Worm (Caenorhabditis elegans) whole organism, midembryonic: ENCODE results near the gene ufbp-1.

Source experiments
- T22C8.4 ChIP-seq: fragments of 200-800 bp; sonication (Bioruptor generic); IDR thresholded peaks from 2 replicates; pipeline ENCODE4 v1.3.6; 2022; ENCODE audit warnings: missing genetic modification characterization, missing compliant biosample characterization
- cog-1 ChIP-seq: sonication (generic microtip); optimal IDR thresholded peaks from 2 replicates; lab custom pipeline; 2016; ENCODE audit warnings: missing genetic modification characterization, missing compliant biosample characterization
- flt-1 ChIP-seq: fragments of 200-800 bp; sonication (Bioruptor generic); IDR thresholded peaks from 2 replicates; pipeline ENCODE4 v1.3.6; 2022; ENCODE audit warnings: missing genetic modification characterization, missing compliant biosample characterization
- klf-2 ChIP-seq: fragments of 200-800 bp; sonication (Bioruptor generic); conservative IDR thresholded peaks from 2 replicates; pipeline ENCODE4 v1.3.6; 2022; ENCODE audit warnings: missing genetic modification reagents, missing genetic modification characterization, missing compliant biosample characterization
- med-1 ChIP-seq: sonication (generic microtip); optimal IDR thresholded peaks from 2 replicates; lab custom pipeline; 2017; ENCODE audit warnings: missing genetic modification characterization, mild to moderate bottlenecking, missing compliant biosample characterization, antibody characterized with exemption, missing genetic modification reagents; ENCODE audit not compliant: insufficient read depth
- ref-1 ChIP-seq: fragments of 200-800 bp; sonication (Bioruptor generic); conservative IDR thresholded peaks from 2 replicates; pipeline ENCODE4 v1.3.6; 2022; ENCODE audit warnings: missing genetic modification reagents, missing genetic modification characterization, missing compliant biosample characterization
- tab-1 ChIP-seq: fragments of 200-800 bp; sonication (Bioruptor generic); IDR thresholded peaks from 2 replicates; pipeline ENCODE4 v1.3.6; 2022; ENCODE audit warnings: missing genetic modification characterization, missing compliant biosample characterization
- ztf-23 ChIP-seq: fragments of 200-800 bp; sonication (Bioruptor generic); IDR thresholded peaks from 2 replicates; pipeline ENCODE4 v1.3.6; 2022; ENCODE audit warnings: missing genetic modification reagents, missing genetic modification characterization, missing compliant biosample characterization
- ztf-29 ChIP-seq: fragments of 200-800 bp; sonication (Bioruptor generic); IDR thresholded peaks from 2 replicates; pipeline ENCODE4 v1.3.6; 2022; ENCODE audit warnings: missing genetic modification reagents, missing genetic modification characterization, missing compliant biosample characterization

Gene ufbp-1

DNA sequence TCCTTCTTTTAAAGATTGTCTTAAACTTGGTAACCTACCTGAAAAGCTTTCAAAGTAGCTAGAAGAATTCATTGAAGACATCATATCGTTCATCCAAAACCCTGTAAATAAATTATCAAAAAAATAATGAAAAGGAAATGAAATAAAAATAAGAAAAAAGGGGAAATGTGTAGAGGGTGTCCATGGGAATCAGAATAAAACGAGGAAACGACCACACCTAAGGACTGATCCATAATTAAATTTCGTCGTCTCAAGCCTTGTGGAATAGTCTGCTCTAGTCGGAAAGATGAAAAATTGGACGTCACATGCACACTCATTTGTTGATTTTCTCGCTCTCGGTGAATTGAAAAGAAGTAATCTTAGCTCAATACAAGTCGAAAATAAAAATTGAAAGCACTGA, 8.3 kb downstream of the ufbp-1 start, which contains the start of gene ZK1236.9:
ZK1236.9 (minus strand) TSS at position 101 of the 400 bp plus-strand sequence.
- TF ChIP-seq ztf-23 (GFP tag; lab: Robert Waterston, UW) (no peak), T22C8.4 (no peak), ref-1 (GFP tag; lab: Robert Waterston, UW) (no peak), tab-1 (GFP tag; lab: Robert Waterston, UW) (no peak), med-1 (GFP tag; lab: Kevin White, UChicago) (no peak), ztf-29 (no peak), cog-1 (tag; lab: Kevin White, UChicago) (no peak), flt-1 (GFP tag; lab: Robert Waterston, UW) (no peak)

DNA sequence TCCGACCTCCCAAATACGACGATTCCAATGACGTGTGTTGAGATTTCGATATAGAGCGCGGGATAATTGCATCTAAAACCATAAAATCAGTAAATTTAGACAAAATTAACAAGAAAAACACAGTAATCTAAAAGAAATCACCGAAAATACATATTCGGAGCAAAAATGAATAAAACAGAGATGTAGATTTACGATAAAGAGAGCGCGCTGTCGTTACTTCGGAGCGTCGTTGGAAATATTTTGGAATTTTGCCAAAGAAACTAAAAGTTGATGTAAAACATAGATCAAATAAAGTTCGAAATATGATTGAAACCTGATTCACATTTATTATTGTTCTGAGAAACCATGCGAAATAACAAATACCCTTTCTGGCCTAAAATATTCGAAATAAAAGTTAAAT, 11.3 kb downstream of the ufbp-1 start, which contains the start of gene ZK1236.5:
ZK1236.5 (minus strand) TSS at position 72 of the 400 bp plus-strand sequence.
- no peak for TF ChIP-seq klf-2
- no peak for TF ChIP-seq med-1 (GFP tag; lab: Kevin White, UChicago)
- no peak for TF ChIP-seq tab-1 (GFP tag; lab: Robert Waterston, UW)
- no peak for TF ChIP-seq flt-1 (GFP tag; lab: Robert Waterston, UW)
- no peak for TF ChIP-seq T22C8.4
- no peak for TF ChIP-seq cog-1 (tag; lab: Kevin White, UChicago)
- TF ChIP-seq ztf-29, result no peak
- no peak for TF ChIP-seq ztf-23 (GFP tag; lab: Robert Waterston, UW)
- TF ChIP-seq ref-1 (GFP tag; lab: Robert Waterston, UW), result no peak

DNA sequence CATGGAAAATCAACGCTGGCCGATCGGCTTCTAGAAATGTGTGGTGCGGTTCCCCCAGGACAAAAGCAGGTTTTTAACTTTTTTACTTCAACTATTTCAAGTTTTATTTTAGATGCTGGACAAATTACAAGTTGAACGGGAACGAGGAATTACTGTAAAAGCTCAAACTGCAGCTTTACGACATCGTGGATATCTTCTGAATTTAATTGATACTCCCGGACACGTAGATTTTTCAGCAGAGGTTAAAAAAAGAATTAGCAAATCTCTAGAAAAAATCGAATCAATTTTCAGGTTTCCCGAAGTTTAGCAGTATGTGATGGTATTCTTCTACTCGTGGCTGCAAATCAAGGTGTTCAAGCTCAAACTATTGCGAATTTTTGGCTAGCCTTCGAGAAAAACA, 13.9 kb downstream of the ufbp-1 start:
- TF ChIP-seq T22C8.4, result no peak
- no peak for TF ChIP-seq ztf-29
- TF ChIP-seq flt-1 (GFP tag; lab: Robert Waterston, UW), result no peak
- no peak for TF ChIP-seq cog-1 (tag; lab: Kevin White, UChicago)
- TF ChIP-seq tab-1 (GFP tag; lab: Robert Waterston, UW), result no peak
- no peak for TF ChIP-seq ztf-23 (GFP tag; lab: Robert Waterston, UW)
- TF ChIP-seq med-1 (GFP tag; lab: Kevin White, UChicago), result no peak
- no peak for TF ChIP-seq ref-1 (GFP tag; lab: Robert Waterston, UW)
- no peak for TF ChIP-seq klf-2

DNA sequence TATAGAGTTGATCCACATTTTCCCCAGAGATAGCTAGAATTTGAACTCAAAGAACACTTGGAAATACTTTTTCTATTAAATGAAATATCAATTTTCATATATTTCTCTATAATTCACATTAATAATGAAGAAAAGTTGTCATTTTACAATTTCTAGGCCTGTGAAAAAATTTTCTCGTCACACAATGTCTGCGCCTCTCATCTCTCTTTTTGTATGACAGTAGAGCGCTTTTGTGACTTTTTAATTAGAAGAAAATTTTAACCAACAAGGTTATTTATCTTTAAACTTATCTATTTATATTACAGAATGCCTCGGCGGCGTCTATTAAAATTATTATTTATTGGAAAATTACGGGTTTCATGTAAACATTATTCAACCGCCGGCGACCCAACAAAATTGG, 14.4 kb downstream of the ufbp-1 start, which contains the start of gene ZK1236.1:
ZK1236.1 (plus strand) TSS at position 263 of the 400 bp plus-strand sequence.
- TF ChIP-seq med-1 (GFP tag; lab: Kevin White, UChicago) (no peak), tab-1 (GFP tag; lab: Robert Waterston, UW) (no peak), T22C8.4 (no peak), ref-1 (GFP tag; lab: Robert Waterston, UW) (no peak), ztf-23 (GFP tag; lab: Robert Waterston, UW) (no peak), cog-1 (tag; lab: Kevin White, UChicago) (no peak), flt-1 (GFP tag; lab: Robert Waterston, UW) (no peak), ztf-29 (no peak)

DNA sequence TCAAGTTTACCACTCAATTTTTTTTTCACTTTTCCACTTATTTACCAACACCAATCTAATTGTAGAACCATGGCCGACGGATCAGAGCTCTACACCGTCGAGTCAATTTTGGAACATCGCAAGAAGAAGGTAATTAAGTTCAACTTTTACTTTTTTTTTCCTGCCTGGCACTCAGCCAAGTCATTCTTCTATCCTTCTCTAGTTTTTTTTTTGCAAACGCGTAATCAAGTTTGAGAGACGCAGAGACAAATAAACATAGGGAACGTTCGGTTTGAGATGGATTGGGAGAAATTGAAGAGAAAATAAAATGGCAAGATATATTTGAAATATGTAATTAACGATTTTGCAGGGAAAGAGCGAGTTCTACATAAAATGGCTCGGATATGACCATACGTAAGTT, 17.1 kb downstream of the ufbp-1 start, which contains the start of gene cec-1:
cec-1 (plus strand) TSS at position 63 of the 400 bp plus-strand sequence.
- TF ChIP-seq T22C8.4 (no peak), cog-1 (tag; lab: Kevin White, UChicago) (no peak), med-1 (GFP tag; lab: Kevin White, UChicago) (no peak), tab-1 (GFP tag; lab: Robert Waterston, UW) (no peak), ztf-29 (no peak), ref-1 (GFP tag; lab: Robert Waterston, UW) (no peak), ztf-23 (GFP tag; lab: Robert Waterston, UW) (no peak), flt-1 (GFP tag; lab: Robert Waterston, UW) (no peak), klf-2 (no peak)

DNA sequence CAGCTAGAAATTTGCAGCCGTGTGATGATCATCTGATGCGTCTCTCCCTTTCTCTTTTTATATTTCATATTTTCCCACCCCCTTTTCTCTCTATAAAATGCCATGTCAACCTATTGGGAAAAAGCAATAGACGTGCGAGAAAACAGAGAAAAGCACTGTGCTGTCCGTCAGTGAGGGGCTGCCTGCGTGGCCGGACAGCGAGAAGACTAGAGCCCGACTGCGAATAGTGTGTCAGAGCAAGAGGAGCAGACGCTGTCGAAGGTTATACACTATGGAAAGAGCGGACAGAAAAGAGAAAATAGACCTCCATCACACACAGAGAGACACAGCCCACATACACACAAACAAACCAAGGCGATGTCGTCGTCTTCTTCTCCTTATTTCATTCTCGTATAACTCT, 18.3 kb downstream of the ufbp-1 start:
- TF ChIP-seq med-1 (GFP tag; lab: Kevin White, UChicago) (no peak), cog-1 (tag; lab: Kevin White, UChicago) (peak; percentile 62), ztf-29 (peak; percentile 59; the same call in 1 of the 2 replicates), ref-1 (GFP tag; lab: Robert Waterston, UW) (no peak), ztf-23 (GFP tag; lab: Robert Waterston, UW) (peak; percentile 40; the same call in 1 of the 2 replicates)

DNA sequence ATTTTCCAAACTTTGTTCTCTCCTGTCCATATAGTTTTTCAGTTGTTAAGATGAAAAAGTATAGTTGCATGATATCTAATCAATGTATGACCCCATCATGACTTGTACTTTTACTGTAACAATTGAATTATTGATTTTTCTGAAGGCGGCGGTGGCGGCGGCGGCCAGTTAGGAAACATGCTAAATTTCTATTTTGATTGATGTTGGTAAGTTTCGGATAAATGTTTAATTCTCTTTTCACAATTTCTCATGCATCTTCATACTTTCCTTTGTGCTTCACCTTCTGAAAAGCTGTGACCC, 25.5 kb downstream of the ufbp-1 start, which contains the start of gene sor-1:
sor-1 (plus strand) TSS at position 201 of the 300 bp plus-strand sequence.
- peak; percentile 62; the same call in 1 of the 2 replicates for TF ChIP-seq T22C8.4
- no peak for TF ChIP-seq klf-2
- TF ChIP-seq med-1 (GFP tag; lab: Kevin White, UChicago), result no peak

DNA sequence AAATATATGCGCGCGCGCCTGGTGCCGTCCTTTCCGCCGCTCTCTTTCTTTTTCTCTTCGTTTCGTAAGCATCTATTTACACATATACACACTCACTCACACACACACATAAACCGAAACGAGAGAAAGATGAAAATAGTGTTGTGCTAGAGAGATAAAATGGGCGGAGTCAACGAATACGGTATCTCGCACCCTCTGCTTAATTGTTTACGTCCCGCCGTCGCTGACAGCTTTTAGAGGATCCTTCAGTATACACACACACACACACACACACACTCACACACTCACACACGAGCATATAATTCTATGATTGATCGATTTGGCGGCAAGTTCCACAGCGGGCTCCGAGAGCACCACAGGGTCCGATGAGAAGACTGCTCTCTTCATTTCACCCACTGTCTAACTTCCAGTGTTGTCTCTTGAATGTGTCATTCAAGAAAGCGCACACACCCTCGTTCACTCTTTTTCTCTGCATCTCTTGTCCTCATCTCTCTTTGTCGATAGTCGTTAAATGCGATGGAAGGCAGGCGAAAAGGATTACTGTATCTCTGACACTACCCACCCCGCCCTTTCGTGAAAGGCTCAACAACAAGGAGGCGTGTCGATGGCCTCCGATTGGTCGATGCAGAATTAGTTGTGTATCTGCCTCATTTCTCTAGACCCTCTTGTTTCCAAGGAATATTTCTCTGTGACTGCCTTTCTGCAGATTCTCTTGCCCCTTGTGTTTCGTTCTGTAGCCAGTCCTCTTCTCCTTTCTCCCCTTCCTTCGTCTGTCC, 26.0 kb downstream of the ufbp-1 start:
- TF ChIP-seq ztf-29 (no peak), flt-1 (GFP tag; lab: Robert Waterston, UW) (0 out of 2 replicates have a peak, but pooled peaks have one; percentile 38), ztf-23 (GFP tag; lab: Robert Waterston, UW) (peak; percentile 43; the same call in 1 of the 2 replicates), klf-2 (no peak), ref-1 (GFP tag; lab: Robert Waterston, UW) (no peak), med-1 (GFP tag; lab: Kevin White, UChicago) (no peak), tab-1 (GFP tag; lab: Robert Waterston, UW) (no peak), T22C8.4 (peak; percentile 64; the same call in 1 of the 2 replicates), cog-1 (tag; lab: Kevin White, UChicago) (peak; percentile 95)

DNA sequence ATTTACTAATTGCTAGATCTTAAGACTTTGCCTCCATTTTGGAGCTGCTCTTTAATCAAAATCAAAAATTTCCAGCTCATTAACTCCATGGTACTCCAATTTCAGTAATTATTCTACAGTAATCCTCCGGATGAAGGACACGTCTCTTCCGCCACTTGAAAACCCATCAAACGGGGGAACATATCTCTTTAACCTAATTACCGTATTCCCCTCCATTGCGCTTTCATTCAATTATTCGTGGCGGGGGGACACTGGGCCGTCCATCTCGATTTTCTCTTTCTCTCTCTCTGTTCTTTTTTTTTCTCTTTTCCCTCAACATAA, 26.6 kb downstream of the ufbp-1 start:
- TF ChIP-seq med-1 (GFP tag; lab: Kevin White, UChicago) (no peak), flt-1 (GFP tag; lab: Robert Waterston, UW) (no peak), cog-1 (tag; lab: Kevin White, UChicago) (no peak), ref-1 (GFP tag; lab: Robert Waterston, UW) (no peak), ztf-23 (GFP tag; lab: Robert Waterston, UW) (no peak), tab-1 (GFP tag; lab: Robert Waterston, UW) (no peak), klf-2 (no peak), T22C8.4 (no peak), ztf-29 (no peak)
